Fruit fly (Drosophila melanogaster): ENCODE data around the gene Men.

Men gene

dm6 chr3R:12691422-12692101 is 30.7 kb downstream of the Men start, which contains the start of gene Arp1:
Arp1 (plus strand) TSS chr3R:12691743.
- peak; percentile 38 for TF ChIP-seq Eip78C (GFP tag)
- no peak for TF ChIP-seq CG9139 (GFP tag; optimal IDR thresholded peaks at IDR 0.05)

dm6 chr3R:12688672-12689417 is 33.4 kb downstream of the Men start, which contains the start of gene kar:
kar (minus strand) TSS chr3R:12689367.
- TF ChIP-seq dsx (GFP tag; optimal IDR thresholded peaks at IDR 0.05; ENCODE audit: poor library complexity, severe bottlenecking) (peak; percentile 77), Eip93F (GFP tag; optimal IDR thresholded peaks at IDR 0.05) (no peak), svp (GFP tag) (peak; percentile 94), CG6808 (GFP tag; optimal IDR thresholded peaks at IDR 0.05) (no peak)

dm6 chr3R:12688116-12688515 is 34.1 kb downstream of the Men start:
- TF ChIP-seq Eip78C (GFP tag) (peak; percentile 20), Hr39 (GFP tag; optimal IDR thresholded peaks at IDR 0.05) (no peak), Lpt (GFP tag; optimal IDR thresholded peaks at IDR 0.05) (no peak), Hr4 (GFP tag; optimal IDR thresholded peaks at IDR 0.05) (no peak)

- no peak for TF ChIP-seq Eip78C (GFP tag)
- TF ChIP-seq Sox102F (GFP tag; optimal IDR thresholded peaks at IDR 0.05) = no peak
- TF ChIP-seq CG16779 (tag; optimal IDR thresholded peaks at IDR 0.05) = no peak
- no peak for TF ChIP-seq fd85E (GFP tag; optimal IDR thresholded peaks at IDR 0.05)
- TF ChIP-seq CG4318 (GFP tag; optimal IDR thresholded peaks at IDR 0.05) = no peak
- no peak for TF ChIP-seq Met (GFP tag; optimal IDR thresholded peaks at IDR 0.05)
- no peak for TF ChIP-seq CG11902 (GFP tag; optimal IDR thresholded peaks at IDR 0.05)
- no peak for TF ChIP-seq CG6163 (GFP tag; IDR thresholded peaks at IDR 0.05)
- no peak for TF ChIP-seq Hr4 (GFP tag; optimal IDR thresholded peaks at IDR 0.05)
- TF ChIP-seq dsx (GFP tag; optimal IDR thresholded peaks at IDR 0.05; ENCODE audit: poor library complexity, severe bottlenecking) = no peak
- TF ChIP-seq CG8319 (GFP tag; optimal IDR thresholded peaks at IDR 0.05) = no peak
- TF ChIP-seq CG34406 (GFP tag; optimal IDR thresholded peaks at IDR 0.05) = no peak
- no peak for TF ChIP-seq CG11294 (GFP tag; IDR thresholded peaks at IDR 0.05)
- TF ChIP-seq fkh (GFP tag; optimal IDR thresholded peaks at IDR 0.05) = no peak
- no peak for TF ChIP-seq spab (GFP tag; optimal IDR thresholded peaks at IDR 0.05)
- no peak for TF ChIP-seq eg (GFP tag; IDR thresholded peaks at IDR 0.05)
- TF ChIP-seq lz (GFP tag; optimal IDR thresholded peaks at IDR 0.05) = no peak
- TF ChIP-seq acj6 (GFP tag; optimal IDR thresholded peaks at IDR 0.05) = no peak
These were observed 37.0 kb downstream of the Men start for dm6 chr3R:12685290-12685689.

- TF ChIP-seq CG3032 (tag; optimal IDR thresholded peaks at IDR 0.05) (no peak), CG8119 (GFP tag; IDR thresholded peaks at IDR 0.05) (no peak), svp (GFP tag) (peak; percentile 79)
These were observed 41.0 kb downstream of the Men start, which contains the start of gene Cyp313a4 for dm6 chr3R:12681275-12681674. Cyp313a4 (minus strand) TSS chr3R:12681375.

- TF ChIP-seq CG4318 (GFP tag; optimal IDR thresholded peaks at IDR 0.05) (no peak), OdsH (GFP tag; optimal IDR thresholded peaks at IDR 0.05) (no peak), Hr4 (GFP tag; optimal IDR thresholded peaks at IDR 0.05) (no peak), achi (GFP tag; optimal IDR thresholded peaks at IDR 0.05) (no peak), Eip78C (GFP tag) (no peak), CG8632 (GFP tag; optimal IDR thresholded peaks at IDR 0.05) (no peak), ss (GFP tag; optimal IDR thresholded peaks at IDR 0.05) (no peak), svp (GFP tag) (no peak), CG9139 (GFP tag; optimal IDR thresholded peaks at IDR 0.05) (no peak), Met (GFP tag; optimal IDR thresholded peaks at IDR 0.05) (no peak), Smox (GFP tag; optimal IDR thresholded peaks at IDR 0.05) (no peak), vri (GFP tag; optimal IDR thresholded peaks at IDR 0.05) (no peak)
These were observed 43.4 kb downstream of the Men start, which contains the start of gene mbo for dm6 chr3R:12678850-12679249. mbo (minus strand) TSS chr3R:12679052.

All from whole organism, prepupa.